Fruit fly (Drosophila melanogaster) whole organism, adult: ENCODE data around the gene RanBP3.

Experiments
- CG11617 ChIP-seq: fragments of 200-800 bp; sonication (Bioruptor generic); optimal IDR thresholded peaks from 2 replicates; lab custom pipeline; 2017; ENCODE audit warnings: mild to moderate bottlenecking, missing biosample characterization, missing genetic modification reagents, missing genetic modification characterization
- CG12768 ChIP-seq: fragments of 200-800 bp; sonication (Bioruptor generic); optimal IDR thresholded peaks from 2 replicates; lab custom pipeline; 2017; ENCODE audit warnings: missing biosample characterization, missing genetic modification characterization, mild to moderate bottlenecking, moderate library complexity, missing genetic modification reagents
- CG5204 ChIP-seq: fragments of 200-800 bp; sonication (Bioruptor generic); optimal IDR thresholded peaks from 2 replicates; lab custom pipeline; 2016; ENCODE audit warnings: missing biosample characterization, missing genetic modification characterization
- CG7045 ChIP-seq: fragments of 200-800 bp; sonication (Bioruptor generic); optimal IDR thresholded peaks from 2 replicates; lab custom pipeline; 2017; ENCODE audit warnings: missing biosample characterization, mild to moderate bottlenecking, missing genetic modification characterization
- Clk ChIP-seq: fragments of 200-800 bp; sonication (Bioruptor generic); optimal IDR thresholded peaks from 2 replicates; lab custom pipeline; 2017; ENCODE audit warnings: missing biosample characterization, missing genetic modification characterization
- Crg-1 ChIP-seq: fragments of 200-800 bp; sonication (Bioruptor generic); optimal IDR thresholded peaks from 2 replicates; lab custom pipeline; 2016; ENCODE audit warnings: missing biosample characterization, missing genetic modification characterization
- Mnt ChIP-seq: fragments of 200-800 bp; sonication (Bioruptor generic); optimal IDR thresholded peaks from 2 replicates; lab custom pipeline; 2016; ENCODE audit warnings: missing biosample characterization, mild to moderate bottlenecking, missing genetic modification characterization
- bab1 ChIP-seq: fragments of 200-800 bp; sonication (Bioruptor generic); optimal IDR thresholded peaks from 3 replicates; lab custom pipeline; 2019; ENCODE audit warnings: missing biosample characterization, mild to moderate bottlenecking, missing genetic modification characterization, moderate library complexity
- cic ChIP-seq: fragments of 200-800 bp; sonication (Bioruptor generic); optimal IDR thresholded peaks from 2 replicates; lab custom pipeline; 2017; ENCODE audit warnings: missing biosample characterization, mild to moderate bottlenecking, missing genetic modification characterization, moderate library complexity
- cnc ChIP-seq, 2 experiments: fragments of >200 bp; optimal IDR thresholded peaks; 2 replicates each; lab custom pipeline; 2017
- kay ChIP-seq: fragments of 200-800 bp; sonication (Bioruptor generic); peaks from one replicate; lab custom pipeline; 2016; ENCODE audit warnings: missing biosample characterization, missing genetic modification characterization, borderline replicate concordance
- pad ChIP-seq: fragments of 200-800 bp; sonication (Bioruptor generic); optimal IDR thresholded peaks from 3 replicates; lab custom pipeline; 2017; ENCODE audit warnings: missing biosample characterization, missing genetic modification characterization, mild to moderate bottlenecking, moderate library complexity, missing genetic modification reagents
- tj ChIP-seq: fragments of 200-800 bp; sonication (Bioruptor generic); optimal IDR thresholded peaks from 3 replicates; lab custom pipeline; 2017; ENCODE audit warnings: missing biosample characterization, mild to moderate bottlenecking, missing genetic modification characterization, moderate library complexity
- toe ChIP-seq: fragments of 200-800 bp; sonication (Bioruptor generic); optimal IDR thresholded peaks from 2 replicates; lab custom pipeline; 2016; ENCODE audit warnings: missing biosample characterization, missing genetic modification characterization

DNA sequence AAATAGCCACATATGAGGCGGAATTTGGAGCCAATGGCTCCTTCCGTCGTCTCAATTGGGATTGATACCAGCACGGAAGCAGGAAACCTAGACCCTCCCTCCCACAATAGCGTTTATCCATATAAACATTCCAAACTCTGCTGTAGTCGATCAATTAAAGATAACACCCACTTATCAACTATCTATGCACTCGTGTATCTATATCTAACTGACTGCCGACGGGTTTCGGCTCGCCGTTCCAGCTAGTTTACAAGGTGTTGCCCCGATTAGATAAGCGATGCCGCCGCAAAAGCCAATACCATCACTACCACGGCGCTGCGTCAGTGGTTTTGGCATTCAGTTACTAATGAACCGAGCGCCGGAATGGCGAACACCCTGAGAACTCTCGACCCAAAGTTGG is 41.4 kb downstream of the RanBP3 start, which contains the start of gene CG10300:
- TF ChIP-seq CG12768 (peak; percentile 7), kay (GFP tag; lab: Kevin White, UChicago) (no peak), cnc (optimal IDR thresholded peaks at IDR 0.05; lab: Kevin White, UChicago) (no peak), CG5204 (GFP tag; lab: Kevin White, UChicago) (no peak), Crg-1 (GFP tag; lab: Kevin White, UChicago) (no peak), Clk (GFP tag; lab: Kevin White, UChicago) (no peak), CG11617 (GFP tag; lab: Kevin White, UChicago) (no peak), Mnt (GFP tag; lab: Kevin White, UChicago) (no peak), cic (peak; percentile 53), pad (GFP tag; lab: Kevin White, UChicago) (no peak), tj (GFP tag; lab: Kevin White, UChicago) (no peak), CG7045 (GFP tag; lab: Kevin White, UChicago) (no peak), bab1 (GFP tag; lab: Kevin White, UChicago) (no peak), toe (GFP tag; lab: Kevin White, UChicago) (no peak)
